Worm (Caenorhabditis elegans) whole organism, L4 larva: ENCODE results near the gene grl-27.

Source experiments
- Y48G9A.11 ChIP-seq: fragments of 200-800 bp; sonication (Bioruptor generic); IDR thresholded peaks from 2 replicates; pipeline ENCODE4 v1.3.6; 2022; ENCODE audit warnings: missing genetic modification reagents, missing genetic modification characterization, missing compliant biosample characterization
- ceh-82 ChIP-seq: sonication (generic microtip); optimal IDR thresholded peaks from 2 replicates; lab custom pipeline; 2017; ENCODE audit warnings: missing biosample characterization, missing genetic modification characterization
- daf-12 ChIP-seq: fragments of 150-350 bp; optimal IDR thresholded peaks from 2 replicates; lab custom pipeline; 2014; ENCODE audit warnings: missing biosample characterization, missing genetic modification reagents, missing genetic modification characterization
- hlh-30 ChIP-seq: sonication (generic microtip); optimal IDR thresholded peaks from 2 replicates; lab custom pipeline; 2017; ENCODE audit warnings: antibody characterized with exemption, mild to moderate bottlenecking, missing genetic modification characterization, missing compliant biosample characterization; ENCODE audit not compliant: insufficient read depth
- lsy-2 ChIP-seq, 2 experiments: fragments of 150-350 bp in 1 of 2; sonication (generic microtip) in 1 of 2; optimal IDR thresholded peaks; 2 replicates each; lab custom pipeline; 2014 to 2017; ENCODE audit warnings: missing biosample characterization in 2 of 2, missing genetic modification characterization in 2 of 2
- skn-1 ChIP-seq: fragments of 150-350 bp; optimal IDR thresholded peaks from 2 replicates; lab custom pipeline; 2014; ENCODE audit warnings: missing biosample characterization, missing genetic modification characterization
- zag-1 ChIP-seq: fragments of 150-350 bp; optimal IDR thresholded peaks from 2 replicates; lab custom pipeline; 2014; ENCODE audit warnings: missing biosample characterization, missing genetic modification characterization
- ztf-11 ChIP-seq: fragments of 150-350 bp; optimal IDR thresholded peaks from 2 replicates; lab custom pipeline; 2014; ENCODE audit warnings: missing biosample characterization, missing genetic modification characterization

DNA sequence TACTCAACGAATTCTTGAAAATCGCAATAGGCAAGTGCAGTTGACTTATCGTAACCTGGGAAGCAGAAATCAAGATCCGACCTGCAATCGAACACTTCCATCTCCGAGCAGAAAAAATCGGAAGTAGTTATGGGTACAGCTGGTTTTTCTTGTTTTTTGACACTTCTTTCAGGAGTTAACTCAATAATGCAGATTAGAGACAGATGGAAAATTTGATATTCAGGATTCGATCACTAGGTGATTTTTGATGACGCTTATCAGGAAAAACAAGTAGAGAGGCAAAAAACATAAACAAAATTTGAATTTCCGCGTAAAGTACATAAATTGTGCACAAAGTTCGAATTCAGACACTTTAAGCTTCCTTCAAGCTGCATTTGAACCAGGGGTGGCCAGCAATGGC lies 26.9 kb downstream of the grl-27 start, which contains the start of gene srw-130:
- TF ChIP-seq skn-1 (tag; lab: Kevin White, UChicago) (no peak), zag-1 (no peak), Y48G9A.11 (GFP tag; lab: Robert Waterston, UW) (no peak), lsy-2 (tag; optimal IDR thresholded peaks at IDR 0.05; lab: Kevin White, UChicago) (no peak), daf-12 (tag; lab: Kevin White, UChicago) (no peak), hlh-30 (no peak), ztf-11 (tag; lab: Kevin White, UChicago) (no peak), ceh-82 (tag; lab: Kevin White, UChicago) (no peak)
